Fruit fly (Drosophila melanogaster): ENCODE data around the gene tos.

tos gene

dm6 chr2L:18689376-18689775, 7.5 kb upstream of the tos start, which contains the start of gene CG10336 (continued):
- TF ChIP-seq CG1647 (GFP tag; optimal IDR thresholded peaks at IDR 0.05) (no peak), gce (GFP tag; IDR thresholded peaks at IDR 0.05) (no peak), CG1603 (tag; optimal IDR thresholded peaks at IDR 0.05) (peak; percentile 17), bsh (GFP tag; optimal IDR thresholded peaks at IDR 0.05) (no peak), CG2202 (tag; optimal IDR thresholded peaks at IDR 0.05) (no peak), CkIIα-i1 (GFP tag; IDR thresholded peaks at IDR 0.05) (no peak), CG11695 (GFP tag; IDR thresholded peaks at IDR 0.05) (no peak), Scr (GFP tag; IDR thresholded peaks at IDR 0.05; ENCODE audit: partially characterized antibody) (peak; percentile 61), CG17385 (GFP tag; optimal IDR thresholded peaks at IDR 0.05) (peak; percentile 99), CG7963 (GFP tag; IDR thresholded peaks at IDR 0.05; ENCODE audit: partially characterized antibody) (0 out of 3 replicates have a peak, but pooled peaks have one; percentile 30), prd (optimal IDR thresholded peaks at IDR 0.05) (no peak), prd (GFP tag; IDR thresholded peaks at IDR 0.05) (no peak), CG34224 (GFP tag; IDR thresholded peaks at IDR 0.05; ENCODE audit: partially characterized antibody) (peak; percentile 47), HLH4C (GFP tag; IDR thresholded peaks at IDR 0.05; ENCODE audit: partially characterized antibody) (0 out of 3 replicates have a peak, but pooled peaks have one; percentile 8), Gug (GFP tag; IDR thresholded peaks at IDR 0.05) (no peak), btn (GFP tag; optimal IDR thresholded peaks at IDR 0.05) (no peak), CG6254 (GFP tag; optimal IDR thresholded peaks at IDR 0.05) (no peak), CG2120 (GFP tag; optimal IDR thresholded peaks at IDR 0.05) (peak; percentile 18), al (GFP tag; IDR thresholded peaks at IDR 0.05) (no peak), Sry-δ (GFP tag; optimal IDR thresholded peaks at IDR 0.05) (no peak), CG9609 (GFP tag; optimal IDR thresholded peaks at IDR 0.05) (no peak), CG8281 (tag; optimal IDR thresholded peaks at IDR 0.05) (no peak), CG30403 (GFP tag; optimal IDR thresholded peaks at IDR 0.05) (no peak), CG6272 (GFP tag; IDR thresholded peaks at IDR 0.05) (no peak), trem (tag; optimal IDR thresholded peaks at IDR 0.05) (peak; percentile 98), row (GFP tag; IDR thresholded peaks at IDR 0.05) (peak; percentile 74), CG13296 (GFP tag; optimal IDR thresholded peaks at IDR 0.05) (no peak), CG13287 (GFP tag; IDR thresholded peaks at IDR 0.05; ENCODE audit: partially characterized antibody) (peak; percentile 60), CG17568 (GFP tag; optimal IDR thresholded peaks at IDR 0.05) (no peak), CrebB (tag; optimal IDR thresholded peaks at IDR 0.05) (no peak), CG8290 (GFP tag; optimal IDR thresholded peaks at IDR 0.05) (no peak), CG8290 (tag; optimal IDR thresholded peaks at IDR 0.05) (peak in 1 of 2 experiments; percentile 1), stc (GFP tag; IDR thresholded peaks at IDR 0.05) (no peak), da (GFP tag; optimal IDR thresholded peaks at IDR 0.05) (no peak), unpg (GFP tag; optimal IDR thresholded peaks at IDR 0.05) (no peak), Hsf (GFP tag; optimal IDR thresholded peaks at IDR 0.05) (no peak), Xbp1 (GFP tag; optimal IDR thresholded peaks at IDR 0.05) (no peak), pfk (GFP tag; optimal IDR thresholded peaks at IDR 0.05) (no peak), CG7556 (GFP tag; optimal IDR thresholded peaks at IDR 0.05) (no peak), CG18476 (GFP tag; optimal IDR thresholded peaks at IDR 0.05) (no peak), Ada2b (GFP tag; IDR thresholded peaks at IDR 0.05) (no peak), stwl (tag; optimal IDR thresholded peaks at IDR 0.05) (no peak), CG17359 (tag; optimal IDR thresholded peaks at IDR 0.05) (no peak), amos (GFP tag; IDR thresholded peaks at IDR 0.05; ENCODE audit: partially characterized antibody) (peak; percentile 62; the same call in 1 of the 2 replicates), CG13123 (GFP tag; optimal IDR thresholded peaks at IDR 0.05) (no peak), Optix (GFP tag; IDR thresholded peaks at IDR 0.05) (no peak), CG17361 (GFP tag; IDR thresholded peaks at IDR 0.05) (no peak), HLH54F (GFP tag; optimal IDR thresholded peaks at IDR 0.05) (no peak), Spps (tag; optimal IDR thresholded peaks at IDR 0.05) (no peak), CG3163 (GFP tag; optimal IDR thresholded peaks at IDR 0.05) (no peak), CG10366 (GFP tag; IDR thresholded peaks at IDR 0.05) (no peak), maf-S (GFP tag; optimal IDR thresholded peaks at IDR 0.05) (no peak)

Data from whole organism, embryonic.